Worm (Caenorhabditis elegans): ENCODE results near the gene Y62E10A.24.

Y62E10A.24 gene

ce11 chrIV:13398728-13399127 is 28.2 kb downstream of the Y62E10A.24 start, which contains the start of gene Y62E10A.13 (continued):
- TF ChIP-seq T26A5.8 (tag; optimal IDR thresholded peaks at IDR 0.05) (peak; percentile 67), mel-28 (tag; optimal IDR thresholded peaks at IDR 0.05; ENCODE audit: borderline replicate concordance) (no peak), snpc-1.3 (tag; optimal IDR thresholded peaks at IDR 0.05; ENCODE audit: insufficient read depth) (peak; percentile 42), attf-3 (GFP tag; conservative IDR thresholded peaks at IDR 0.05) (no peak), hrde-1 (tag; optimal IDR thresholded peaks at IDR 0.05; ENCODE audit: borderline replicate concordance) (peak; percentile 51), pbrm-1 (GFP tag; IDR thresholded peaks at IDR 0.05) (no peak), ama-1 (optimal IDR thresholded peaks at IDR 0.05) (no peak), ama-1 (GFP tag; optimal IDR thresholded peaks at IDR 0.05) (no peak), die-1 (tag; optimal IDR thresholded peaks at IDR 0.05) (no peak), nfyb-1 (GFP tag; IDR thresholded peaks at IDR 0.05) (no peak), cebp-2 (GFP tag; IDR thresholded peaks at IDR 0.05) (peak; percentile 84; the same call in 1 of the 2 replicates), B0019.2 (GFP tag; conservative IDR thresholded peaks at IDR 0.05) (no peak), lsl-1 (GFP tag; optimal IDR thresholded peaks at IDR 0.05) (peak; percentile 28), madf-3 (GFP tag; IDR thresholded peaks at IDR 0.05) (0 out of 2 replicates have a peak, but pooled peaks have one; percentile 7), sptf-2 (GFP tag; optimal IDR thresholded peaks at IDR 0.05) (no peak), Y53G8AR.9 (GFP tag; conservative IDR thresholded peaks at IDR 0.05) (peak; percentile 43; the same call in 1 of the 2 replicates), chd-7 (tag; optimal IDR thresholded peaks at IDR 0.05) (peak; percentile 50), ceh-79 (tag; optimal IDR thresholded peaks at IDR 0.05) (peak; percentile 39), Y79H2A.3 (GFP tag; conservative IDR thresholded peaks at IDR 0.05) (no peak), dpff-1 (tag; optimal IDR thresholded peaks at IDR 0.05) (peak; percentile 25), attf-6 (GFP tag; IDR thresholded peaks at IDR 0.05) (peak; percentile 41; the same call in 1 of the 2 replicates), C17E4.6 (GFP tag; IDR thresholded peaks at IDR 0.05) (no peak), snpc-3.4 (tag; optimal IDR thresholded peaks at IDR 0.05) (peak; percentile 24), F49E8.2 (tag; optimal IDR thresholded peaks at IDR 0.05; ENCODE audit: insufficient read depth) (peak; percentile 46)

DNA sequence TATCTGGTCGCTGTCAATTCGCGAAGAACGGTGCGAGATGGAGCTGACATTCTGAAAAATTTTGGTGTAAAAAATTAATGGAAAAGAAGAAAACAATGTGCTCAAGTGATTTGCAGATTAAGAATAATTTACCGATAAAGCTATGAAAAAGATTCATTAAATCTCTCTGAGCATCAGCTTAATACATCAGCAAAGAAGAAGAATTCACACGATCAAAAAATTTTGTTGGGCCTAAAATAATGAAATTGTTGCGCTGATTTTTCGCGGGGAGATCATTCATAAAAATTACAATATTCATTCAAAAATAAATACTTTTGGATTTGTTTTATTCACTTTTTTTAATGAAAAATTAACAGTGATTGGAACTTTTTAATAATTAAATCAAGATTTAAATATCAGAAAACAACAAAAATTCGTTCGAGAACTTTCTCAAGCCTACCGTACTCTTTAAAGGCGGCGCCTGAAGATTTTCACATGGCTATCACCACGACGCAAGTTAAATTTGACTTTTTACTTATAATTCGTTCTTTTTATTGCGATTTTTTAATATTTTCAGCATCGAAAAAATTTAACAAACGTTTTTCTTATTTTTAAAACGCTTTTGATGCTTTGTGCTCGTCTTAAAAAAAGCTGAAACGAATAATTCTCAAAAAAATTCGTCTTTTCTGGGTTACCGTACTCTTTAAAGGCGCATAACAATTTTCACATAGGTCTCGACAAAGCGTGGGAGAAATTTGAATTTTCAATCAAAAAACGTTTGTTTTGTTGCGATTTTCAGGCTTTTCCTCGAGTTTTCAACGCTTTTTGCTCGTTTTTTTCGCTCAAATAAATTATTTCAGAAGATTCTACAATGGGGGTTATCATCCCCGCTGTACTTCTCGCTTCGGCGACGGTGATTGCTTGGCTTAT is 30.2 kb downstream of the Y62E10A.24 start, which contains the start of the genes memi-2 and cyp-31A5:
Gene memi-2 (minus strand): TSS at position 51 of the 909 bp plus-strand sequence.
Gene cyp-31A5 (plus strand): TSS at position 834 of the 909 bp plus-strand sequence.
- TF ChIP-seq F33H1.4 (GFP tag; IDR thresholded peaks at IDR 0.05) (peak; percentile 59), nhr-90 (tag; optimal IDR thresholded peaks at IDR 0.05) (no peak), ZK185.1 (tag; optimal IDR thresholded peaks at IDR 0.05; ENCODE audit: poor library complexity, severe bottlenecking) (no peak), C06A6.2 (GFP tag; conservative IDR thresholded peaks at IDR 0.05) (no peak), hsf-1 (GFP tag; IDR thresholded peaks at IDR 0.05) (peak; percentile 89), dox-1 (GFP tag; IDR thresholded peaks at IDR 0.05) (no peak), efl-1 (GFP tag; optimal IDR thresholded peaks at IDR 0.05) (peak; percentile 64), Y67H2A.10 (GFP tag; conservative IDR thresholded peaks at IDR 0.05) (no peak), aptf-2 (GFP tag; conservative IDR thresholded peaks at IDR 0.05) (no peak), ztf-28 (GFP tag; IDR thresholded peaks at IDR 0.05) (no peak), snpc-4 (GFP tag; optimal IDR thresholded peaks at IDR 0.05) (no peak), snpc-4 (tag; optimal IDR thresholded peaks at IDR 0.05) (peak in 1 of 4 experiments; percentile 36), ztf-6 (GFP tag; IDR thresholded peaks at IDR 0.05) (no peak), unc-62 (GFP tag; optimal IDR thresholded peaks at IDR 0.05) (no peak), lsl-1 (GFP tag; optimal IDR thresholded peaks at IDR 0.05) (peak; percentile 81), madf-6 (GFP tag; IDR thresholded peaks at IDR 0.05) (peak; percentile 66), snpc-1.3 (tag; optimal IDR thresholded peaks at IDR 0.05; ENCODE audit: insufficient read depth) (peak; percentile 17), ceh-40 (GFP tag; IDR thresholded peaks at IDR 0.05) (no peak), bed-2 (GFP tag; IDR thresholded peaks at IDR 0.05) (no peak), ztf-18 (tag; optimal IDR thresholded peaks at IDR 0.05) (no peak), atf-7 (tag; optimal IDR thresholded peaks at IDR 0.05) (no peak), tbp1 (GFP tag; optimal IDR thresholded peaks at IDR 0.05) (no peak), ztf-25 (GFP tag; IDR thresholded peaks at IDR 0.05) (no peak), ceh-91 (GFP tag; IDR thresholded peaks at IDR 0.05) (0 out of 2 replicates have a peak, but pooled peaks have one; percentile 32), lin-54 (GFP tag; optimal IDR thresholded peaks at IDR 0.05) (no peak)

Data from whole organism, young adult.